Worm (Caenorhabditis elegans) whole organism, L1 larva: Measurements from ENCODE around the gene K01A6.5.
A peak's percentile ranks its signal among the peaks of the same experiment; 100 is the strongest.

Source experiments
- C04F5.9 ChIP-seq: sonication (generic microtip); optimal IDR thresholded peaks from 2 replicates; lab custom pipeline; 2016; ENCODE audit warnings: missing genetic modification characterization, missing compliant biosample characterization
- C16A3.4 ChIP-seq: fragments of 150-350 bp; optimal IDR thresholded peaks from 2 replicates; lab custom pipeline; 2014; ENCODE audit warnings: missing biosample characterization, missing genetic modification characterization
- C34B4.2 ChIP-seq: sonication (generic microtip); optimal IDR thresholded peaks from 2 replicates; lab custom pipeline; 2017; ENCODE audit warnings: mild to moderate bottlenecking, missing genetic modification characterization, missing compliant biosample characterization
- Y116A8C.19 ChIP-seq: sonication (generic microtip); optimal IDR thresholded peaks from 2 replicates; lab custom pipeline; 2016; ENCODE audit warnings: missing compliant biosample characterization, missing genetic modification characterization, borderline replicate concordance
- aha-1 ChIP-seq: fragments of 150-350 bp; optimal IDR thresholded peaks from 2 replicates; lab custom pipeline; 2014; ENCODE audit warnings: missing biosample characterization, missing genetic modification characterization
- aly-2 ChIP-seq: fragments of 150-350 bp; optimal IDR thresholded peaks from 2 replicates; lab custom pipeline; 2014; ENCODE audit warnings: missing biosample characterization, missing genetic modification characterization
- ama-1 ChIP-seq: fragments of 150-350 bp; optimal IDR thresholded peaks from 2 replicates; lab custom pipeline; 2014
- blmp-1 ChIP-seq: fragments of 150-350 bp; optimal IDR thresholded peaks from 2 replicates; lab custom pipeline; 2014; ENCODE audit warnings: missing biosample characterization, missing genetic modification characterization
- ceh-63 ChIP-seq: fragments of 200-800 bp; sonication (Bioruptor generic); optimal IDR thresholded peaks from 2 replicates; lab custom pipeline; 2018; ENCODE audit warnings: mild to moderate bottlenecking, missing genetic modification characterization, missing compliant biosample characterization
- ceh-8 ChIP-seq: fragments of 200-800 bp; sonication (Bioruptor generic); optimal IDR thresholded peaks from 2 replicates; lab custom pipeline; 2018; ENCODE audit warnings: mild to moderate bottlenecking, missing genetic modification characterization, moderate library complexity, missing compliant biosample characterization
- ceh-82 ChIP-seq, 3 experiments: fragments of 150-350 bp in 1 of 3; sonication (generic microtip) in 2 of 3; optimal IDR thresholded peaks; 2 replicates each; lab custom pipeline; 2014 to 2017; ENCODE audit warnings: missing biosample characterization in 3 of 3, missing genetic modification characterization in 3 of 3
- ceh-88 ChIP-seq: fragments of 200-800 bp; sonication (Bioruptor generic); IDR thresholded peaks from 2 replicates; pipeline ENCODE4 v1.3.6; 2022; ENCODE audit warnings: missing genetic modification characterization, missing compliant biosample characterization
- ceh-90 ChIP-seq: sonication (generic microtip); optimal IDR thresholded peaks from 2 replicates; lab custom pipeline; 2016; ENCODE audit warnings: missing genetic modification characterization, missing compliant biosample characterization
- ces-1 ChIP-seq: fragments of 150-350 bp; optimal IDR thresholded peaks from 2 replicates; lab custom pipeline; 2014; ENCODE audit warnings: missing biosample characterization, missing genetic modification reagents, missing genetic modification characterization
- dpl-1 ChIP-seq, 3 experiments: fragments of 150-350 bp in 2 of 3; sonication (generic microtip) in 1 of 3; optimal IDR thresholded peaks; 2 replicates each; lab custom pipeline; 2014 to 2017; ENCODE audit warnings: missing biosample characterization in 3 of 3, missing genetic modification characterization in 3 of 3, missing genetic modification reagents in 3 of 3
- dsc-1 ChIP-seq: sonication (generic microtip); optimal IDR thresholded peaks from 2 replicates; lab custom pipeline; 2016; ENCODE audit warnings: mild to moderate bottlenecking, missing genetic modification characterization, missing compliant biosample characterization
- efl-3 ChIP-seq: fragments of 200-800 bp; sonication (Bioruptor generic); optimal IDR thresholded peaks from 2 replicates; lab custom pipeline; 2018; ENCODE audit warnings: mild to moderate bottlenecking, missing genetic modification characterization, missing compliant biosample characterization
- elt-2 ChIP-seq: sonication (generic microtip); optimal IDR thresholded peaks from 2 replicates; lab custom pipeline; 2016; ENCODE audit warnings: missing genetic modification characterization, mild to moderate bottlenecking, inconsistent platforms, missing compliant biosample characterization, missing genetic modification reagents
- ets-5 ChIP-seq: fragments of 200-800 bp; sonication (Bioruptor generic); IDR thresholded peaks from 2 replicates; pipeline ENCODE4 v1.3.6; 2022; ENCODE audit warnings: missing genetic modification characterization, missing compliant biosample characterization
- fkh-10 ChIP-seq: sonication (generic microtip); optimal IDR thresholded peaks from 2 replicates; lab custom pipeline; 2017; ENCODE audit warnings: missing biosample characterization, missing genetic modification reagents, missing genetic modification characterization
- fkh-8 ChIP-seq: sonication (generic microtip); optimal IDR thresholded peaks from 2 replicates; lab custom pipeline; 2016; ENCODE audit warnings: mild to moderate bottlenecking, missing genetic modification characterization, missing compliant biosample characterization
- grh-1 ChIP-seq: fragments of 200-800 bp; sonication (Bioruptor generic); IDR thresholded peaks from 2 replicates; pipeline ENCODE4 v1.3.6; 2022; ENCODE audit warnings: missing genetic modification reagents, missing genetic modification characterization, missing compliant biosample characterization
- hlh-4 ChIP-seq: sonication (generic microtip); optimal IDR thresholded peaks from 2 replicates; lab custom pipeline; 2016; ENCODE audit warnings: mild to moderate bottlenecking, missing genetic modification characterization, missing compliant biosample characterization
- irx-1 ChIP-seq: sonication (generic microtip); optimal IDR thresholded peaks from 2 replicates; lab custom pipeline; 2016; ENCODE audit warnings: missing genetic modification characterization, missing compliant biosample characterization
- isw-1 ChIP-seq: fragments of 200-800 bp; sonication (Bioruptor generic); IDR thresholded peaks from 2 replicates; pipeline ENCODE4 v1.3.6; 2022; ENCODE audit warnings: missing genetic modification characterization, missing compliant biosample characterization
- jun-1 ChIP-seq: fragments of 150-350 bp; optimal IDR thresholded peaks from 2 replicates; lab custom pipeline; 2014; ENCODE audit warnings: missing biosample characterization, missing genetic modification reagents, missing genetic modification characterization
- lin-15B ChIP-seq: fragments of 150-350 bp; sonication (generic microtip); optimal IDR thresholded peaks from 3 replicates; lab custom pipeline; 2014; ENCODE audit warnings: missing biosample characterization, missing genetic modification characterization
- lin-35 ChIP-seq, 2 experiments: fragments of 150-350 bp; optimal IDR thresholded peaks; 2 replicates each; lab custom pipeline; 2014; ENCODE audit warnings: missing biosample characterization in 2 of 2, missing genetic modification characterization in 2 of 2, missing genetic modification reagents in 2 of 2
- lir-3 ChIP-seq: sonication (generic microtip); optimal IDR thresholded peaks from 2 replicates; lab custom pipeline; 2016; ENCODE audit warnings: mild to moderate bottlenecking, missing genetic modification characterization, moderate library complexity, missing compliant biosample characterization; ENCODE audit not compliant: poor library complexity
- lsy-2 ChIP-seq, 2 experiments: fragments of 150-350 bp; optimal IDR thresholded peaks; 2 replicates each; lab custom pipeline; 2014; ENCODE audit warnings: missing biosample characterization in 2 of 2, missing genetic modification characterization in 2 of 2
- mep-1 ChIP-seq: fragments of 150-350 bp; optimal IDR thresholded peaks from 2 replicates; lab custom pipeline; 2014; ENCODE audit warnings: missing biosample characterization, missing genetic modification characterization
- nhr-11 ChIP-seq: fragments of 150-350 bp; optimal IDR thresholded peaks from 2 replicates; lab custom pipeline; 2014; ENCODE audit warnings: missing biosample characterization, missing genetic modification characterization
- nhr-12 ChIP-seq: sonication (generic microtip); optimal IDR thresholded peaks from 2 replicates; lab custom pipeline; 2017; ENCODE audit warnings: missing biosample characterization, missing genetic modification characterization
- nhr-19 ChIP-seq: fragments of 200-800 bp; sonication (Bioruptor generic); conservative IDR thresholded peaks from 2 replicates; pipeline ENCODE4 v1.3.6; 2022; ENCODE audit warnings: missing genetic modification characterization, missing compliant biosample characterization
- nhr-28 ChIP-seq: fragments of 150-350 bp; optimal IDR thresholded peaks from 2 replicates; lab custom pipeline; 2014; ENCODE audit warnings: missing biosample characterization, missing genetic modification characterization
- nhr-47 ChIP-seq: sonication (generic microtip); optimal IDR thresholded peaks from 2 replicates; lab custom pipeline; 2016; ENCODE audit warnings: mild to moderate bottlenecking, missing genetic modification characterization, moderate library complexity, missing compliant biosample characterization
- nhr-77 ChIP-seq: fragments of 150-350 bp; optimal IDR thresholded peaks from 2 replicates; lab custom pipeline; 2014; ENCODE audit warnings: missing biosample characterization, missing genetic modification characterization
- nhr-90 ChIP-seq: sonication (generic microtip); optimal IDR thresholded peaks from 2 replicates; lab custom pipeline; 2016; ENCODE audit warnings: mild to moderate bottlenecking, missing genetic modification characterization, missing compliant biosample characterization; ENCODE audit not compliant: poor library complexity
- pag-3 ChIP-seq: sonication (generic microtip); optimal IDR thresholded peaks from 2 replicates; lab custom pipeline; 2017; ENCODE audit warnings: missing genetic modification characterization, mild to moderate bottlenecking, missing compliant biosample characterization, antibody characterized with exemption, borderline replicate concordance; ENCODE audit not compliant: insufficient read depth
- snpc-4 ChIP-seq: fragments of 150-350 bp; optimal IDR thresholded peaks from 2 replicates; lab custom pipeline; 2014; ENCODE audit warnings: missing biosample characterization, missing genetic modification characterization
- sox-4 ChIP-seq: sonication (generic microtip); optimal IDR thresholded peaks from 2 replicates; lab custom pipeline; 2016; ENCODE audit warnings: missing genetic modification characterization, missing compliant biosample characterization
- sup-37 ChIP-seq: fragments of 200-800 bp; sonication (Bioruptor generic); optimal IDR thresholded peaks from 2 replicates; lab custom pipeline; 2018; ENCODE audit warnings: mild to moderate bottlenecking, missing genetic modification characterization, missing compliant biosample characterization
- tbx-2 ChIP-seq: sonication (generic microtip); optimal IDR thresholded peaks from 2 replicates; lab custom pipeline; 2016; ENCODE audit warnings: missing genetic modification characterization, missing compliant biosample characterization
- unc-62 ChIP-seq: fragments of 150-350 bp; optimal IDR thresholded peaks from 2 replicates; lab custom pipeline; 2014; ENCODE audit warnings: missing biosample characterization, missing genetic modification reagents, missing genetic modification characterization
- unc-86 ChIP-seq: sonication (generic microtip); optimal IDR thresholded peaks from 2 replicates; lab custom pipeline; 2016; ENCODE audit warnings: missing genetic modification characterization, missing compliant biosample characterization
- unc-98 ChIP-seq: fragments of 200-800 bp; sonication (Bioruptor generic); IDR thresholded peaks from 2 replicates; pipeline ENCODE4 v1.3.6; 2022; ENCODE audit warnings: missing genetic modification characterization, missing compliant biosample characterization
- vab-15 ChIP-seq: sonication (generic microtip); optimal IDR thresholded peaks from 2 replicates; lab custom pipeline; 2017; ENCODE audit warnings: missing genotype, mild to moderate bottlenecking, missing genetic modification characterization, missing compliant biosample characterization
- zag-1 ChIP-seq: fragments of 150-350 bp; optimal IDR thresholded peaks from 2 replicates; lab custom pipeline; 2014; ENCODE audit warnings: missing biosample characterization, missing genetic modification characterization
- ztf-11 ChIP-seq, 2 experiments: sonication (generic microtip); optimal IDR thresholded peaks; 2 replicates each; lab custom pipeline; 2016 to 2017; ENCODE audit warnings: missing genetic modification characterization in 2 of 2, missing biosample characterization in 1 of 2, missing compliant biosample characterization in 1 of 2
- ztf-4 ChIP-seq: fragments of 150-350 bp; optimal IDR thresholded peaks from 2 replicates; lab custom pipeline; 2014; ENCODE audit warnings: missing biosample characterization, missing genetic modification characterization

K01A6.5 gene

ce11 chrIV:11760700-11761459, 18.4 kb downstream of the K01A6.5 start, which contains the start of gene T12A7.2 (continued):
- TF ChIP-seq lir-3 (tag; lab: Kevin White, UChicago) (no peak), nhr-19 (no peak), lsy-2 (tag; optimal IDR thresholded peaks at IDR 0.05; lab: Kevin White, UChicago) (peak in 1 of 2 experiments; percentile 38), jun-1 (tag; lab: Kevin White, UChicago) (no peak), nhr-47 (tag; lab: Kevin White, UChicago) (peak; percentile 38), lin-15B (tag; lab: Kevin White, UChicago) (no peak), C16A3.4 (no peak), ceh-63 (no peak), elt-2 (peak; percentile 77), zag-1 (tag; lab: Kevin White, UChicago) (no peak), vab-15 (tag; lab: Kevin White, UChicago) (no peak), dpl-1 (GFP tag; optimal IDR thresholded peaks at IDR 0.05; lab: Kevin White, UChicago) (no peak), snpc-4 (tag; lab: Kevin White, UChicago) (no peak), irx-1 (no peak), C34B4.2 (no peak), fkh-10 (GFP tag; lab: Kevin White, UChicago) (no peak), blmp-1 (tag; lab: Kevin White, UChicago) (no peak), nhr-28 (no peak), dsc-1 (tag; lab: Kevin White, UChicago) (peak; percentile 21), pag-3 (tag; lab: Kevin White, UChicago) (no peak), nhr-11 (no peak), tbx-2 (peak; percentile 7)

- TF ChIP-seq unc-62 (GFP tag; lab: Kevin White, UChicago), result no peak
- peak; percentile 28 for TF ChIP-seq mep-1 (tag; lab: Kevin White, UChicago)
- TF ChIP-seq lin-35 (GFP tag; optimal IDR thresholded peaks at IDR 0.05; lab: Kevin White, UChicago), result peak in 1 of 2 experiments; percentile 58
- no peak for TF ChIP-seq blmp-1 (tag; lab: Kevin White, UChicago)
- peak; percentile 23; the same call in 1 of the 2 replicates for TF ChIP-seq ceh-88 (GFP tag; lab: Robert Waterston, UW)
- no peak for TF ChIP-seq elt-2
- TF ChIP-seq aly-2 (tag; lab: Kevin White, UChicago), result no peak
- no peak for TF ChIP-seq C04F5.9 (tag; lab: Kevin White, UChicago)
- TF ChIP-seq ets-5 (GFP tag; lab: Robert Waterston, UW), result no peak
- TF ChIP-seq nhr-90 (tag; lab: Kevin White, UChicago), result no peak
- no peak for TF ChIP-seq efl-3
- TF ChIP-seq dpl-1 (GFP tag; optimal IDR thresholded peaks at IDR 0.05; lab: Kevin White, UChicago), result peak in 1 of 3 experiments; percentile 34
- no peak for TF ChIP-seq Y116A8C.19
- TF ChIP-seq irx-1, result peak; percentile 44
- peak; percentile 3 for TF ChIP-seq sox-4 (tag; lab: Kevin White, UChicago)
- no peak for TF ChIP-seq unc-98 (GFP tag; lab: Robert Waterston, UW)
- no peak for TF ChIP-seq nhr-77
- TF ChIP-seq vab-15 (tag; lab: Kevin White, UChicago), result no peak
- peak; percentile 49 for TF ChIP-seq nhr-19
- TF ChIP-seq fkh-8, result peak; percentile 94
- TF ChIP-seq ceh-90 (tag; lab: Kevin White, UChicago), result no peak
- TF ChIP-seq aha-1 (tag; lab: Kevin White, UChicago), result no peak
- peak; percentile 56 for TF ChIP-seq isw-1 (GFP tag; lab: Robert Waterston, UW)
- no peak for TF ChIP-seq nhr-11
- no peak for TF ChIP-seq hlh-4 (tag; lab: Kevin White, UChicago)
- peak; percentile 79 for TF ChIP-seq nhr-47 (tag; lab: Kevin White, UChicago)
- no peak for TF ChIP-seq ztf-11 (tag; optimal IDR thresholded peaks at IDR 0.05; lab: Kevin White, UChicago)
- TF ChIP-seq sup-37 (GFP tag; lab: Kevin White, UChicago), result no peak
- TF ChIP-seq unc-86, result peak; percentile 75
- no peak for TF ChIP-seq ama-1 (lab: Kevin White, UChicago)
- no peak for TF ChIP-seq grh-1 (GFP tag; lab: Robert Waterston, UW)
- TF ChIP-seq nhr-12 (tag; lab: Kevin White, UChicago), result no peak
- peak; percentile 15 for TF ChIP-seq ceh-8 (GFP tag; lab: Kevin White, UChicago)
- peak; percentile 14 to 74 (median 58) for TF ChIP-seq ceh-82 (tag; optimal IDR thresholded peaks at IDR 0.05; lab: Kevin White, UChicago)
- peak; percentile 37 for TF ChIP-seq lir-3 (tag; lab: Kevin White, UChicago)
- TF ChIP-seq ces-1 (GFP tag; lab: Kevin White, UChicago), result peak; percentile 47
- no peak for TF ChIP-seq ztf-4 (tag; lab: Kevin White, UChicago)
Measured at ce11 chrIV:11765507-11765906, 23.0 kb downstream of the K01A6.5 start.
